Worm (Caenorhabditis elegans): ENCODE results near the gene Y37E11AM.2.

- TF ChIP-seq klf-2 (GFP tag; conservative IDR thresholded peaks at IDR 0.05) (no peak), ref-1 (GFP tag; conservative IDR thresholded peaks at IDR 0.05) (no peak), T22C8.4 (GFP tag; IDR thresholded peaks at IDR 0.05) (no peak), flt-1 (GFP tag; IDR thresholded peaks at IDR 0.05) (no peak), ztf-23 (GFP tag; IDR thresholded peaks at IDR 0.05) (no peak), ztf-29 (GFP tag; IDR thresholded peaks at IDR 0.05) (no peak), cog-1 (tag; optimal IDR thresholded peaks at IDR 0.05) (no peak), med-1 (GFP tag; optimal IDR thresholded peaks at IDR 0.05; ENCODE audit: insufficient read depth) (no peak)
These were observed 42.5 kb upstream of the Y37E11AM.2 start for ce11 chrIV:3767749-3768148.
